Worm (Caenorhabditis elegans): Measurements from ENCODE around the gene gpa-10.
A peak's percentile ranks its signal among the peaks of the same experiment; 100 is the strongest.

The gpa-10 gene

DNA sequence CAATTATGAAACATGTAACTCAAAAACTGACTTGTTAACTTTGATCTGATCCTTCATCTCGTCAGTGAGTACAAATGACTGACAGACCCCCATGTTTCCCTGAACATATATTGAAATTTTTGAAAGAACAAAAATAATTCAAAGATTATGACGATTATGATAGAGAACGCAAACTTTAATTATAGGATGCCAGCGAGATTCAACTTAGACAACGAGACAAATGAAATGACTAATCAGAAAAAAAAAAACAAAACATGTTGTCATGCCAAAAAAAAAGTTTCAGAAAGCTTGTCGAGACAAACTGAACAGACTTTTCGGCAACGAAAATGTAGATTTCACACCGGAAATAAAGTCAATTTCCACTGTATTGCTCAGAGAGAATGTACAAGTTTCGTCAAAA is at the start of gene gpa-10:
TSS of gene gpa-10 (minus strand) at position 101 of the 400 bp plus-strand sequence.
- no peak for TF ChIP-seq ceh-19 (GFP tag; optimal IDR thresholded peaks at IDR 0.05)
- TF ChIP-seq unc-42 (tag; optimal IDR thresholded peaks at IDR 0.05): no peak
- no peak for TF ChIP-seq hlh-8 (tag; optimal IDR thresholded peaks at IDR 0.05)
- TF ChIP-seq pqm-1 (tag; optimal IDR thresholded peaks at IDR 0.05): no peak
- no peak for TF ChIP-seq ceh-34 (tag; optimal IDR thresholded peaks at IDR 0.05)
- no peak for TF ChIP-seq fax-1 (tag; optimal IDR thresholded peaks at IDR 0.05)
- no peak for TF ChIP-seq pha-4 (tag; optimal IDR thresholded peaks at IDR 0.05)
- TF ChIP-seq nhr-232 (tag; optimal IDR thresholded peaks at IDR 0.05): no peak
- no peak for TF ChIP-seq unc-55 (GFP tag; optimal IDR thresholded peaks at IDR 0.05)
- no peak for TF ChIP-seq rnt-1 (tag; optimal IDR thresholded peaks at IDR 0.05)
- TF ChIP-seq nfya-1 (tag; optimal IDR thresholded peaks at IDR 0.05): no peak
- no peak for TF ChIP-seq sox-2 (GFP tag; IDR thresholded peaks at IDR 0.05)
- TF ChIP-seq pat-9 (tag; optimal IDR thresholded peaks at IDR 0.05): no peak
- TF ChIP-seq pax-1 (tag; optimal IDR thresholded peaks at IDR 0.05): no peak
- TF ChIP-seq sdc-2 (tag; optimal IDR thresholded peaks at IDR 0.05): no peak
- TF ChIP-seq pag-3 (tag; optimal IDR thresholded peaks at IDR 0.05; ENCODE audit: borderline replicate concordance): no peak

DNA sequence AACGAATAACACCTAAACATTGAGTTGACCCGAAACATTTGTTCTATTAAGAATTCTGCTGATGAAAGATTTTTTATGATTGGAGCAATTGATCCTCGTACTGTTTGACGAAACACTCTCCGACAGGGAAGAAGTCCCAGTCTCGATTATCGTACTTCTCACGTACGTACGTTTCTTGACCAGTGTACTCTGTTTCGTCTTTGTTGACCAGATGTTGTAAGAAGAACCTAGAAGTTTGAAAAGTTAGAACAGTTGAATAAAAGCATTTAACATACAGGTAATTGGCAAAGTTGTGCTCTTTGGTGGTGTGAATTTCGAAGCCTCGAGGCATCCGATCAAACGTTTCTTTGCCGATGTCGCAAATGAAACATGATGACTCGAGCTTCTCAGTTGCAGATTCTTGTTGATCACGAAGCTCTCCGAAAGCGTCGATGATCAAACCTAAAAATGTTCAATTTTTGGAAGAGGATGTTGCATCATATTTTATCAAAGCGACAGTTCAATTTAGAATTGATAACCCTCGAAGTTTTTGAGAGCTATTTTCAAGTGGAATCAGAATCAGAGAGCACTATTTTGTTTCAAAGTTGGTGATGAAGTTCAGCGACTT is 47.4 kb upstream of the gpa-10 start:
- TF ChIP-seq hlh-30 (tag; optimal IDR thresholded peaks at IDR 0.05; ENCODE audit: insufficient read depth) (no peak), eyg-1 (tag; optimal IDR thresholded peaks at IDR 0.05) (no peak), nfya-1 (tag; optimal IDR thresholded peaks at IDR 0.05) (no peak), unc-42 (tag; optimal IDR thresholded peaks at IDR 0.05) (no peak), C08G9.2 (tag; optimal IDR thresholded peaks at IDR 0.05) (no peak), ceh-2 (tag; optimal IDR thresholded peaks at IDR 0.05) (no peak), pqm-1 (tag; optimal IDR thresholded peaks at IDR 0.05) (no peak), sdc-2 (tag; optimal IDR thresholded peaks at IDR 0.05) (no peak), lim-6 (tag; optimal IDR thresholded peaks at IDR 0.05) (no peak), pax-1 (tag; optimal IDR thresholded peaks at IDR 0.05) (no peak), Y22D7AL.16 (tag; optimal IDR thresholded peaks at IDR 0.05) (no peak), ceh-31 (tag; optimal IDR thresholded peaks at IDR 0.05) (no peak), mec-3 (tag; optimal IDR thresholded peaks at IDR 0.05; ENCODE audit: borderline replicate concordance) (no peak), ceh-30 (tag; optimal IDR thresholded peaks at IDR 0.05) (no peak), hlh-8 (tag; optimal IDR thresholded peaks at IDR 0.05) (no peak), F13H6.1 (tag; optimal IDR thresholded peaks at IDR 0.05) (no peak), ahr-1 (tag; optimal IDR thresholded peaks at IDR 0.05) (no peak), ama-1 (optimal IDR thresholded peaks at IDR 0.05) (no peak)

DNA sequence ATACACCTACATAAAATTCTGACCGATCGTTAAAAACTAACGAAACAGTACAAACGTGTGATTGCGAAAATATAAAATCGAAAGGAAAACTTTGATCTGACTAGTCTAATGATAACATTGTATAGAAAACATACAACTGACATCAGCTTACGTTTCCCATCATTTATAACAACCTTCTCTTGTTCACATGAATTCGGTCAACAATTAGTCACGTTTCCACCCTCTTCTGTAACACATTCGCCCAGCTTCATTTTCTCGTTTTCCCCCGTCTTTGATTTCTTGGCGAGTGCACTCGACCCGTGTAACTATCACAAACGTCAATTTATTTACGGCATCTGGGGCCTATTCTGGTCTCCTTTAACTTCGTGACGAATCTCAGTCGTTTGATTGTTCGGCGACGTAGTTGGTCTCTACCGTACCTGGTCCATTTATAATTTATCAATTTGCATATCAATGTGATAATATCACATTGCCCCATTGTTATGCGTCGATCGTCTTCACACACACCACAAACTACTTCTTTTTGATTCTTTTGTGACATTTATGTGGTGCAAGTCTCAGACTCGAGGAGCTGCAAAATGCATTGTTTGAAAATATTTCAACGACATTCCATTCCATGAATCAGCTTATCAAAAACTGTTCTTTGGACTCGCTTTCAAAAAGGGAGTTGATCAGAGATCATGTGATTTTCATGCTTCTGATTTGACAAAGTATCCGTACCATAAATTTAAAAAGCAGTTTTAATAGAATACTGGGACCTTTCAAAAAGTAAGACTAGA is 46.4 kb upstream of the gpa-10 start:
- TF ChIP-seq hlh-13 (GFP tag; optimal IDR thresholded peaks at IDR 0.05) (no peak), rnt-1 (tag; optimal IDR thresholded peaks at IDR 0.05) (no peak), F13H6.1 (tag; optimal IDR thresholded peaks at IDR 0.05) (no peak), unc-42 (tag; optimal IDR thresholded peaks at IDR 0.05) (no peak), ceh-45 (GFP tag; IDR thresholded peaks at IDR 0.05) (no peak), ttx-3 (tag; optimal IDR thresholded peaks at IDR 0.05) (no peak), gmeb-2 (tag; optimal IDR thresholded peaks at IDR 0.05) (no peak), sdc-2 (tag; optimal IDR thresholded peaks at IDR 0.05) (no peak), eyg-1 (tag; optimal IDR thresholded peaks at IDR 0.05) (no peak), C08G9.2 (tag; optimal IDR thresholded peaks at IDR 0.05) (no peak), ceh-2 (tag; optimal IDR thresholded peaks at IDR 0.05) (no peak), odd-2 (tag; optimal IDR thresholded peaks at IDR 0.05) (no peak), ceh-24 (tag; optimal IDR thresholded peaks at IDR 0.05) (no peak), mec-3 (tag; optimal IDR thresholded peaks at IDR 0.05; ENCODE audit: borderline replicate concordance) (no peak)

DNA sequence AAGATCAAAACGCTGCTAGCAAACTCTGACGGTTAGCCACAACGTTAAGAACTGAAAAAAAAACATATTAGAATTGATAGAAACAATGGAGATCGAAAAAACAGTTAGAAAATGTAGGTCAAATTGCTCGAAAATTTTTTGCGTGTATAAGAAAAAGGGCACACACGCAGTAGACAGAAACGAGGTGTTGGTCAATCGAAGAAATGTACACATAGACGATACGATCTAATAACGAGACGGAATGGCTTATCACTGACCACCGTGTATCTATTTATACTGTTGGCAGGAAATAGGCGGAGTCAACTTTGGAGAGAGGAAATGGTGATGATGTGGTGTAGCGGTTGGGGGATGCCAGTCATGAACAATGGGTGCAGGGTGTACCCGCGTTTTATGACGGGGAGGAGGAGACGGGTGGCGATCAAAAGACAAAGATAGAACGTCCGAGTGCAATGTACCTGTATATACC is 45.6 kb upstream of the gpa-10 start, which contains the start of gene odc-1:
TSS of gene odc-1 (minus strand) at position 51 of the 466 bp plus-strand sequence.
- TF ChIP-seq ceh-31 (tag; optimal IDR thresholded peaks at IDR 0.05): no peak
- no peak for TF ChIP-seq sdc-2 (tag; optimal IDR thresholded peaks at IDR 0.05)
- TF ChIP-seq gmeb-2 (tag; optimal IDR thresholded peaks at IDR 0.05): no peak
- no peak for TF ChIP-seq ceh-19 (GFP tag; optimal IDR thresholded peaks at IDR 0.05)
- no peak for TF ChIP-seq ama-1 (optimal IDR thresholded peaks at IDR 0.05)
- TF ChIP-seq pax-1 (tag; optimal IDR thresholded peaks at IDR 0.05): no peak
- TF ChIP-seq ceh-48 (tag; optimal IDR thresholded peaks at IDR 0.05): no peak
- TF ChIP-seq elt-2 (tag; optimal IDR thresholded peaks at IDR 0.05): peak; percentile 65
- TF ChIP-seq nfya-1 (tag; optimal IDR thresholded peaks at IDR 0.05): no peak
- no peak for TF ChIP-seq pat-9 (tag; optimal IDR thresholded peaks at IDR 0.05)
- peak; percentile 1 for TF ChIP-seq ceh-2 (tag; optimal IDR thresholded peaks at IDR 0.05)
- TF ChIP-seq tbx-2 (tag; optimal IDR thresholded peaks at IDR 0.05): no peak
- TF ChIP-seq pqm-1 (tag; optimal IDR thresholded peaks at IDR 0.05): no peak
- no peak for TF ChIP-seq ceh-14 (tag; optimal IDR thresholded peaks at IDR 0.05)
- no peak for TF ChIP-seq rnt-1 (tag; optimal IDR thresholded peaks at IDR 0.05)
